Fruit fly (Drosophila melanogaster) whole organism, prepupa: Measurements from ENCODE around the gene CG17145.
A peak's percentile ranks its signal among the peaks of the same experiment; 100 is the strongest.

Experiments
- Blimp-1 ChIP-seq: fragments of 200-800 bp; sonication (Bioruptor generic); optimal IDR thresholded peaks from 3 replicates; lab custom pipeline; 2017; ENCODE audit warnings: missing biosample characterization, missing genetic modification characterization, mild to moderate bottlenecking, moderate library complexity, missing genetic modification reagents
- CG10669 ChIP-seq: fragments of 200-800 bp; sonication (Bioruptor generic); optimal IDR thresholded peaks from 3 replicates; lab custom pipeline; 2018; ENCODE audit warnings: missing biosample characterization, mild to moderate bottlenecking, missing genetic modification characterization, moderate library complexity
- CG11762 ChIP-seq: fragments of 200-800 bp; sonication (Bioruptor generic); optimal IDR thresholded peaks from 3 replicates; lab custom pipeline; 2016; ENCODE audit warnings: missing biosample characterization, missing genetic modification characterization; ENCODE audit not compliant: insufficient read depth
- CG11902 ChIP-seq: fragments of 200-800 bp; sonication (Bioruptor generic); optimal IDR thresholded peaks from 3 replicates; lab custom pipeline; 2016; ENCODE audit warnings: missing biosample characterization, missing genetic modification characterization
- CG15336 ChIP-seq: fragments of 200-800 bp; sonication (Bioruptor generic); IDR thresholded peaks from 2 replicates; pipeline ENCODE4 v1.3.6; 2022; ENCODE audit warnings: missing biosample characterization, missing genetic modification characterization
- CG1621 ChIP-seq: fragments of 200-800 bp; sonication (Bioruptor generic); optimal IDR thresholded peaks from 3 replicates; lab custom pipeline; 2018; ENCODE audit warnings: missing biosample characterization, mild to moderate bottlenecking, missing genetic modification characterization
- CG31627 ChIP-seq: fragments of 200-800 bp; sonication (Bioruptor generic); optimal IDR thresholded peaks from 3 replicates; lab custom pipeline; 2016; ENCODE audit warnings: missing biosample characterization, missing genetic modification characterization
- CG32006 ChIP-seq: fragments of 200-800 bp; sonication (Bioruptor generic); optimal IDR thresholded peaks from 3 replicates; lab custom pipeline; 2017; ENCODE audit warnings: missing biosample characterization, mild to moderate bottlenecking, missing genetic modification characterization
- CG34406 ChIP-seq: fragments of 200-800 bp; sonication (Bioruptor generic); optimal IDR thresholded peaks from 3 replicates; lab custom pipeline; 2016; ENCODE audit warnings: missing biosample characterization, missing genetic modification characterization
- CG3919 ChIP-seq: fragments of 200-800 bp; sonication (Bioruptor generic); optimal IDR thresholded peaks from 3 replicates; lab custom pipeline; 2016; ENCODE audit warnings: missing biosample characterization, missing genetic modification characterization
- CG4318 ChIP-seq: fragments of 200-800 bp; sonication (Bioruptor generic); optimal IDR thresholded peaks from 3 replicates; lab custom pipeline; 2017; ENCODE audit warnings: missing biosample characterization, mild to moderate bottlenecking, missing genetic modification characterization
- CG6163 ChIP-seq: fragments of 200-800 bp; sonication (Bioruptor generic); IDR thresholded peaks from 3 replicates; pipeline ENCODE4 v1.3.6; 2022; ENCODE audit warnings: missing biosample characterization, missing genetic modification characterization
- CG7368 ChIP-seq: fragments of 200-800 bp; sonication (Bioruptor generic); optimal IDR thresholded peaks from 3 replicates; lab custom pipeline; 2016; ENCODE audit warnings: missing biosample characterization, missing genetic modification characterization
- CG8119 ChIP-seq: fragments of 200-800 bp; sonication (Bioruptor generic); IDR thresholded peaks from 3 replicates; pipeline ENCODE4 v1.3.6; 2022; ENCODE audit warnings: missing biosample characterization, missing genetic modification characterization
- CG8319 ChIP-seq: fragments of 200-800 bp; sonication (Bioruptor generic); optimal IDR thresholded peaks from 3 replicates; lab custom pipeline; 2016; ENCODE audit warnings: missing biosample characterization, missing genetic modification characterization
- CG8632 ChIP-seq: fragments of 200-800 bp; sonication (Bioruptor generic); optimal IDR thresholded peaks from 3 replicates; lab custom pipeline; 2016; ENCODE audit warnings: missing biosample characterization, missing genetic modification characterization
- CG9139 ChIP-seq: fragments of 200-800 bp; sonication (Bioruptor generic); optimal IDR thresholded peaks from 3 replicates; lab custom pipeline; 2017; ENCODE audit warnings: missing biosample characterization, mild to moderate bottlenecking, missing genetic modification characterization
- Eip75B ChIP-seq: fragments of 200-800 bp; sonication (Bioruptor generic); optimal IDR thresholded peaks from 3 replicates; lab custom pipeline; 2016; ENCODE audit warnings: missing biosample characterization, missing genetic modification characterization
- Eip78C ChIP-seq: fragments of 200-800 bp; sonication (Bioruptor generic); peaks from one replicate; lab custom pipeline; 2016; ENCODE audit warnings: missing biosample characterization, missing genetic modification characterization
- Eip93F ChIP-seq: fragments of 200-800 bp; sonication (Bioruptor generic); optimal IDR thresholded peaks from 2 replicates; lab custom pipeline; 2016; ENCODE audit warnings: missing biosample characterization, mild to moderate bottlenecking, missing genetic modification characterization
- Ets21C ChIP-seq: fragments of 200-800 bp; sonication (Bioruptor generic); optimal IDR thresholded peaks from 3 replicates; lab custom pipeline; 2016; ENCODE audit warnings: missing biosample characterization, missing genetic modification characterization
- Ets96B ChIP-seq: fragments of 200-800 bp; optimal IDR thresholded peaks from 2 replicates; lab custom pipeline; 2019; ENCODE audit warnings: missing biosample characterization, mild to moderate bottlenecking, missing genetic modification characterization, moderate library complexity
- Gug ChIP-seq: fragments of 200-800 bp; sonication (Bioruptor generic); IDR thresholded peaks from 2 replicates; pipeline ENCODE4 v1.3.6; 2022; ENCODE audit warnings: missing biosample characterization, missing genetic modification characterization
- Hr38 ChIP-seq: sonication (Bioruptor generic); optimal IDR thresholded peaks from 2 replicates; lab custom pipeline; 2016; ENCODE audit warnings: missing biosample characterization, missing genetic modification characterization
- Hr39 ChIP-seq: fragments of 200-800 bp; sonication (Bioruptor generic); optimal IDR thresholded peaks from 2 replicates; lab custom pipeline; 2016; ENCODE audit warnings: missing biosample characterization, missing genetic modification characterization
- Hr4 ChIP-seq: fragments of 200-800 bp; sonication (Bioruptor generic); optimal IDR thresholded peaks from 3 replicates; lab custom pipeline; 2016; ENCODE audit warnings: missing biosample characterization, missing genetic modification characterization
- Met ChIP-seq: fragments of 200-800 bp; sonication (Bioruptor generic); optimal IDR thresholded peaks from 3 replicates; lab custom pipeline; 2016; ENCODE audit warnings: missing biosample characterization, missing genetic modification characterization
- OdsH ChIP-seq: fragments of 200-800 bp; sonication (Bioruptor generic); optimal IDR thresholded peaks from 3 replicates; lab custom pipeline; 2016; ENCODE audit warnings: missing biosample characterization, missing genetic modification characterization
- Smox ChIP-seq: fragments of 200-800 bp; sonication (Bioruptor generic); optimal IDR thresholded peaks from 3 replicates; lab custom pipeline; 2016; ENCODE audit warnings: missing biosample characterization, missing genetic modification characterization
- Sox15 ChIP-seq: fragments of 200-800 bp; sonication (Bioruptor generic); optimal IDR thresholded peaks from 3 replicates; lab custom pipeline; 2016; ENCODE audit warnings: missing biosample characterization, missing genetic modification characterization
- acj6 ChIP-seq: fragments of 200-800 bp; sonication (Bioruptor generic); optimal IDR thresholded peaks from 3 replicates; lab custom pipeline; 2016; ENCODE audit warnings: missing biosample characterization, missing genetic modification characterization
- dac ChIP-seq: fragments of 200-800 bp; sonication (Bioruptor generic); optimal IDR thresholded peaks from 2 replicates; lab custom pipeline; 2017; ENCODE audit warnings: missing biosample characterization, mild to moderate bottlenecking, missing genetic modification characterization
- eg ChIP-seq: fragments of 200-800 bp; sonication (Bioruptor generic); IDR thresholded peaks from 3 replicates; pipeline ENCODE4 v1.3.6; 2022; ENCODE audit warnings: missing biosample characterization, missing genetic modification characterization
- esn ChIP-seq: fragments of 200-800 bp; sonication (Bioruptor generic); optimal IDR thresholded peaks from 2 replicates; lab custom pipeline; 2016; ENCODE audit warnings: missing biosample characterization, mild to moderate bottlenecking, missing genetic modification characterization, moderate library complexity
- fd59A ChIP-seq: fragments of 200-800 bp; sonication (Bioruptor generic); optimal IDR thresholded peaks from 2 replicates; lab custom pipeline; 2017; ENCODE audit warnings: missing biosample characterization, mild to moderate bottlenecking, missing genetic modification characterization, missing genetic modification reagents
- fd85E ChIP-seq: fragments of 200-800 bp; sonication (Bioruptor generic); optimal IDR thresholded peaks from 3 replicates; lab custom pipeline; 2016; ENCODE audit warnings: missing biosample characterization, missing genetic modification characterization
- fkh ChIP-seq: fragments of 200-800 bp; sonication (Bioruptor generic); optimal IDR thresholded peaks from 3 replicates; lab custom pipeline; 2017; ENCODE audit warnings: missing biosample characterization, mild to moderate bottlenecking, missing genetic modification characterization, moderate library complexity
- pdm3 ChIP-seq: fragments of 200-800 bp; sonication (Bioruptor generic); optimal IDR thresholded peaks from 3 replicates; lab custom pipeline; 2016; ENCODE audit warnings: missing biosample characterization, missing genetic modification characterization
- spab ChIP-seq: fragments of 200-800 bp; sonication (Bioruptor generic); optimal IDR thresholded peaks from 2 replicates; lab custom pipeline; 2017; ENCODE audit warnings: missing biosample characterization, mild to moderate bottlenecking, missing genetic modification characterization, missing genetic modification reagents
- ss ChIP-seq, 2 experiments: fragments of 200-800 bp; sonication (Bioruptor generic); optimal IDR thresholded peaks; 2 replicates in 1 of 2; 3 replicates in 1 of 2; lab custom pipeline; 2017 to 2018; ENCODE audit warnings: mild to moderate bottlenecking in 2 of 2, missing biosample characterization in 2 of 2, missing genetic modification characterization in 2 of 2, moderate library complexity in 1 of 2
- svp ChIP-seq: fragments of 200-800 bp; sonication (Bioruptor generic); peaks from one replicate; lab custom pipeline; 2016; ENCODE audit warnings: missing biosample characterization, missing genetic modification characterization
- vri ChIP-seq: fragments of 200-800 bp; sonication (Bioruptor generic); optimal IDR thresholded peaks from 3 replicates; lab custom pipeline; 2016; ENCODE audit warnings: missing biosample characterization, mild to moderate bottlenecking, missing genetic modification characterization

Gene CG17145

dm6 chr3L:20221412-20221864 is at the start of gene CG17145:
Gene CG17145, plus strand, starts transcription at chr3L:20221814.
- TF ChIP-seq Met (GFP tag; lab: Kevin White, UChicago): no peak
- TF ChIP-seq CG8319: no peak
- TF ChIP-seq pdm3 (GFP tag; lab: Kevin White, UChicago): no peak
- TF ChIP-seq acj6: no peak
- TF ChIP-seq CG6163 (GFP tag; lab: Robert Waterston, UW): no peak
- no peak for TF ChIP-seq CG9139 (GFP tag; lab: Kevin White, UChicago)
- no peak for TF ChIP-seq dac (GFP tag; lab: Kevin White, UChicago)
- TF ChIP-seq CG1621: no peak
- TF ChIP-seq Blimp-1 (GFP tag; lab: Kevin White, UChicago): no peak
- no peak for TF ChIP-seq CG34406
- no peak for TF ChIP-seq CG7368 (GFP tag; lab: Kevin White, UChicago)
- TF ChIP-seq ss (GFP tag; optimal IDR thresholded peaks at IDR 0.05; lab: Kevin White, UChicago): no peak
- no peak for TF ChIP-seq Gug (GFP tag; lab: Robert Waterston, UW)
- no peak for TF ChIP-seq Hr38 (GFP tag; lab: Kevin White, UChicago)
- TF ChIP-seq OdsH (GFP tag; lab: Kevin White, UChicago): no peak

dm6 chr3L:20177697-20178096 is 43.9 kb upstream of the CG17145 start:
- TF ChIP-seq Eip93F (GFP tag; lab: Kevin White, UChicago): no peak
- no peak for TF ChIP-seq CG15336 (GFP tag; lab: Robert Waterston, UW)
- no peak for TF ChIP-seq CG8632 (GFP tag; lab: Kevin White, UChicago)
- no peak for TF ChIP-seq Hr39 (GFP tag; lab: Kevin White, UChicago)
- no peak for TF ChIP-seq Ets96B (tag; lab: Kevin White, UChicago)
- TF ChIP-seq, all 60 proteins: peak for 0

DNA sequence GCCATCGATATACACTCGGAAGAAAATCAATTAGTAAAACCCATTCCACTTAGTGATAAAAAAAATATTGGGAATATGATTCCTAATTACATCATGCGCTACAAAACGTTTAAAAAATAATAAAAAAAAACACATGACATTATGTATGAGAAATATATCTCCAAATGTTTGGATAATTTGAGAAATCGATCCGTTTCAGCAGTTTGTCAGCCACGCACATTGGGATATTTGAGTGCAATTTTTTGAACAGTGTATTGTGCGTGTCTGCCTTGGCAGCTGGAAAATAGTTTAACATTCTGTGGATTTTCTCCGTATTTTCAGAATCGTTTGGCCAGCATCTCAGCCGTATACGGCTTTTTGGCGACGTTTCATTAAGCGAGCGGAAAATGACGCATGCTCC is 43.5 kb upstream of the CG17145 start:
- TF ChIP-seq fkh: no peak
- no peak for TF ChIP-seq Hr4 (GFP tag; lab: Kevin White, UChicago)
- no peak for TF ChIP-seq CG4318
- TF ChIP-seq acj6: no peak
- TF ChIP-seq CG32006 (GFP tag; lab: Kevin White, UChicago): no peak
- no peak for TF ChIP-seq Eip75B (GFP tag; lab: Kevin White, UChicago)
- no peak for TF ChIP-seq esn (GFP tag; lab: Kevin White, UChicago)
- TF ChIP-seq CG10669 (GFP tag; lab: Kevin White, UChicago): no peak
- TF ChIP-seq Eip93F (GFP tag; lab: Kevin White, UChicago): no peak
- TF ChIP-seq, all 60 proteins: peak for 0

- TF ChIP-seq CG11762: no peak
- no peak for TF ChIP-seq Ets21C (GFP tag; lab: Kevin White, UChicago)
- no peak for TF ChIP-seq Eip78C (GFP tag; lab: Kevin White, UChicago)
- TF ChIP-seq pdm3 (GFP tag; lab: Kevin White, UChicago): no peak
Measured at dm6 chr3L:20182799-20183198, 38.8 kb upstream of the CG17145 start.

- TF ChIP-seq vri (GFP tag; lab: Kevin White, UChicago): peak; percentile 34
- TF ChIP-seq CG8319: peak; percentile 22
- peak; percentile 67 for TF ChIP-seq fd59A
- TF ChIP-seq OdsH (GFP tag; lab: Kevin White, UChicago): peak; percentile 78
- peak; percentile 70 for TF ChIP-seq CG3919 (GFP tag; lab: Kevin White, UChicago)
- peak; percentile 68 for TF ChIP-seq CG8632 (GFP tag; lab: Kevin White, UChicago)
- peak; percentile 56 for TF ChIP-seq Hr39 (GFP tag; lab: Kevin White, UChicago)
- TF ChIP-seq acj6: peak; percentile 79
- peak; percentile 49 for TF ChIP-seq CG11902
- TF ChIP-seq CG11762: peak; percentile 50
- no peak for TF ChIP-seq fd85E (GFP tag; lab: Kevin White, UChicago)
- TF ChIP-seq spab: peak; percentile 60
- peak; percentile 64 for TF ChIP-seq eg
- TF ChIP-seq CG8119 (GFP tag; lab: Robert Waterston, UW): peak; percentile 84
- peak; percentile 50 for TF ChIP-seq Smox (GFP tag; lab: Kevin White, UChicago)
- peak; percentile 68 for TF ChIP-seq CG31627 (GFP tag; lab: Kevin White, UChicago)
- TF ChIP-seq Sox15: peak; percentile 46
- TF ChIP-seq Hr38 (GFP tag; lab: Kevin White, UChicago): no peak
- TF ChIP-seq svp (GFP tag; lab: Kevin White, UChicago): peak; percentile 74
- peak; percentile 71 for TF ChIP-seq Met (GFP tag; lab: Kevin White, UChicago)
- TF ChIP-seq Ets21C (GFP tag; lab: Kevin White, UChicago): no peak
- TF ChIP-seq Blimp-1 (GFP tag; lab: Kevin White, UChicago): no peak
- TF ChIP-seq CG9139 (GFP tag; lab: Kevin White, UChicago): peak; percentile 38
- TF ChIP-seq Eip78C (GFP tag; lab: Kevin White, UChicago): peak; percentile 89
Measured at dm6 chr3L:20183345-20184088, 38.1 kb upstream of the CG17145 start.
